Worm (Caenorhabditis elegans) whole organism, L2 larva: ENCODE data around the gene slc-36.1.

Source experiments
- C34F6.9 ChIP-seq: fragments of 150-350 bp; optimal IDR thresholded peaks from 2 replicates; lab custom pipeline; 2014; ENCODE audit warnings: missing biosample characterization, missing genetic modification characterization
- F13H6.1 ChIP-seq: sonication (generic microtip); optimal IDR thresholded peaks from 2 replicates; lab custom pipeline; 2016; ENCODE audit warnings: missing genetic modification characterization, missing compliant biosample characterization
- Y55F3AM.14 ChIP-seq: fragments of 200-800 bp; sonication (Bioruptor generic); optimal IDR thresholded peaks from 2 replicates; lab custom pipeline; 2018; ENCODE audit warnings: mild to moderate bottlenecking, missing genetic modification characterization, missing compliant biosample characterization
- alr-1 ChIP-seq: fragments of 150-350 bp; optimal IDR thresholded peaks from 2 replicates; lab custom pipeline; 2014; ENCODE audit warnings: missing biosample characterization, missing genetic modification characterization
- aly-2 ChIP-seq: fragments of 150-350 bp; optimal IDR thresholded peaks from 2 replicates; lab custom pipeline; 2014; ENCODE audit warnings: missing biosample characterization, missing genetic modification characterization
- ama-1 ChIP-seq: fragments of 150-350 bp; optimal IDR thresholded peaks from 2 replicates; lab custom pipeline; 2018; ENCODE audit warnings: inconsistent platforms
- blmp-1 ChIP-seq: sonication (generic microtip); optimal IDR thresholded peaks from 2 replicates; lab custom pipeline; 2017; ENCODE audit warnings: missing genetic modification characterization, mild to moderate bottlenecking, missing compliant biosample characterization, antibody characterized with exemption, moderate library complexity; ENCODE audit not compliant: insufficient read depth
- ceh-16 ChIP-seq: fragments of 150-350 bp; optimal IDR thresholded peaks from 2 replicates; lab custom pipeline; 2014; ENCODE audit warnings: missing biosample characterization, missing genetic modification characterization
- crh-2 ChIP-seq: sonication (generic microtip); optimal IDR thresholded peaks from 2 replicates; lab custom pipeline; 2017; ENCODE audit warnings: missing biosample characterization, missing genetic modification characterization
- dmd-4 ChIP-seq: sonication (generic microtip); optimal IDR thresholded peaks from 2 replicates; lab custom pipeline; 2017; ENCODE audit warnings: missing biosample characterization, missing genetic modification characterization
- egl-27 ChIP-seq: sonication (generic microtip); optimal IDR thresholded peaks from 3 replicates; lab custom pipeline; 2017; ENCODE audit warnings: missing biosample characterization, missing genetic modification reagents, missing genetic modification characterization
- elt-1 ChIP-seq: fragments of 150-350 bp; optimal IDR thresholded peaks from 2 replicates; lab custom pipeline; 2014; ENCODE audit warnings: missing biosample characterization, missing genetic modification characterization
- elt-3 ChIP-seq: sonication (generic microtip); optimal IDR thresholded peaks from 2 replicates; lab custom pipeline; 2017; ENCODE audit warnings: missing biosample characterization, missing genetic modification characterization
- fos-1 ChIP-seq: fragments of 150-350 bp; optimal IDR thresholded peaks from 2 replicates; lab custom pipeline; 2014; ENCODE audit warnings: missing biosample characterization, missing genetic modification characterization
- gmeb-1 ChIP-seq: fragments of 150-350 bp; optimal IDR thresholded peaks from 2 replicates; lab custom pipeline; 2014; ENCODE audit warnings: missing biosample characterization, missing genetic modification characterization
- lin-13 ChIP-seq: fragments of 150-350 bp; optimal IDR thresholded peaks from 2 replicates; lab custom pipeline; 2014; ENCODE audit warnings: missing biosample characterization, missing genetic modification reagents, missing genetic modification characterization
- lin-39 ChIP-seq: fragments of 150-350 bp; optimal IDR thresholded peaks from 2 replicates; lab custom pipeline; 2014; ENCODE audit warnings: missing biosample characterization, missing genetic modification reagents, missing genetic modification characterization
- lsy-2 ChIP-seq, 2 experiments: fragments of 150-350 bp in 1 of 2; sonication (generic microtip) in 1 of 2; optimal IDR thresholded peaks; 2 replicates each; lab custom pipeline; 2014 to 2017; ENCODE audit warnings: missing biosample characterization in 2 of 2, missing genetic modification characterization in 2 of 2
- mab-5 ChIP-seq: fragments of 150-350 bp; optimal IDR thresholded peaks from 2 replicates; lab custom pipeline; 2014; ENCODE audit warnings: missing biosample characterization, missing genetic modification characterization
- mbf-1 ChIP-seq: sonication (generic microtip); optimal IDR thresholded peaks from 2 replicates; lab custom pipeline; 2017; ENCODE audit warnings: missing biosample characterization, missing genetic modification characterization
- nhr-10 ChIP-seq: sonication (generic microtip); optimal IDR thresholded peaks from 2 replicates; lab custom pipeline; 2017; ENCODE audit warnings: missing biosample characterization, missing genetic modification characterization
- nhr-11 ChIP-seq: fragments of 150-350 bp; optimal IDR thresholded peaks from 2 replicates; lab custom pipeline; 2014; ENCODE audit warnings: missing biosample characterization, missing genetic modification characterization
- nhr-21 ChIP-seq: fragments of 150-350 bp; optimal IDR thresholded peaks from 2 replicates; lab custom pipeline; 2014; ENCODE audit warnings: missing biosample characterization, missing genetic modification characterization
- nhr-237 ChIP-seq: fragments of 150-350 bp; optimal IDR thresholded peaks from 2 replicates; lab custom pipeline; 2014; ENCODE audit warnings: missing biosample characterization, missing genetic modification characterization
- nhr-25 ChIP-seq: fragments of 150-350 bp; sonication (generic microtip); optimal IDR thresholded peaks from 3 replicates; lab custom pipeline; 2014; ENCODE audit warnings: missing biosample characterization, missing genetic modification characterization
- nhr-6 ChIP-seq: fragments of 150-350 bp; optimal IDR thresholded peaks from 2 replicates; lab custom pipeline; 2014; ENCODE audit warnings: missing biosample characterization, missing genetic modification characterization
- nhr-77 ChIP-seq: fragments of 150-350 bp; optimal IDR thresholded peaks from 2 replicates; lab custom pipeline; 2014; ENCODE audit warnings: missing biosample characterization, missing genetic modification characterization
- peb-1 ChIP-seq: fragments of 150-350 bp; optimal IDR thresholded peaks from 2 replicates; lab custom pipeline; 2014; ENCODE audit warnings: missing biosample characterization, missing genetic modification characterization
- sem-4 ChIP-seq: fragments of 150-350 bp; optimal IDR thresholded peaks from 2 replicates; lab custom pipeline; 2014; ENCODE audit warnings: missing biosample characterization, missing genetic modification reagents, missing genetic modification characterization
- skn-1 ChIP-seq: sonication (generic microtip); optimal IDR thresholded peaks from 2 replicates; lab custom pipeline; 2017; ENCODE audit warnings: missing biosample characterization, missing genetic modification characterization
- sma-3 ChIP-seq: sonication (generic microtip); optimal IDR thresholded peaks from 2 replicates; lab custom pipeline; 2016; ENCODE audit warnings: missing genetic modification reagents, missing genetic modification characterization, missing compliant biosample characterization
- snpc-4 ChIP-seq: fragments of 150-350 bp; optimal IDR thresholded peaks from 2 replicates; lab custom pipeline; 2014; ENCODE audit warnings: missing biosample characterization, missing genetic modification characterization
- unc-39 ChIP-seq: fragments of 150-350 bp; optimal IDR thresholded peaks from 2 replicates; lab custom pipeline; 2014; ENCODE audit warnings: missing biosample characterization, missing genetic modification characterization
- unc-55 ChIP-seq: fragments of 150-350 bp; sonication (generic microtip); optimal IDR thresholded peaks from 3 replicates; lab custom pipeline; 2014; ENCODE audit warnings: missing biosample characterization, missing genetic modification reagents, missing genetic modification characterization
- zag-1 ChIP-seq: fragments of 150-350 bp; optimal IDR thresholded peaks from 2 replicates; lab custom pipeline; 2014; ENCODE audit warnings: missing biosample characterization, missing genetic modification characterization
- ztf-1 ChIP-seq: fragments of 200-800 bp; sonication (Bioruptor generic); conservative IDR thresholded peaks from 2 replicates; pipeline ENCODE4 v1.3.6; 2022; ENCODE audit warnings: missing genetic modification characterization, missing compliant biosample characterization
- ztf-11 ChIP-seq: sonication (generic microtip); optimal IDR thresholded peaks from 2 replicates; lab custom pipeline; 2017; ENCODE audit warnings: missing biosample characterization, missing genetic modification characterization
- ztf-4 ChIP-seq: fragments of 150-350 bp; optimal IDR thresholded peaks from 2 replicates; lab custom pipeline; 2014; ENCODE audit warnings: missing biosample characterization, missing genetic modification characterization

Gene slc-36.1

ce11 chrIII:13341275-13341626, 33.9 kb downstream of the slc-36.1 start, which contains the start of gene nud-1:
Gene nud-1, plus strand, starts transcription at chrIII:13341527.
- TF ChIP-seq mab-5 (tag; lab: Kevin White, UChicago) (no peak), peb-1 (tag; lab: Kevin White, UChicago) (no peak), nhr-10 (tag; lab: Kevin White, UChicago) (no peak), zag-1 (no peak), ztf-11 (no peak), ceh-16 (no peak), snpc-4 (tag; lab: Kevin White, UChicago) (no peak)

ce11 chrIII:13342079-13342734, 34.9 kb downstream of the slc-36.1 start, which contains the start of gene dro-1:
Gene dro-1, plus strand, starts transcription at chrIII:13342684.
- TF ChIP-seq snpc-4 (tag; lab: Kevin White, UChicago) (no peak), sem-4 (tag; lab: Kevin White, UChicago) (no peak), lin-13 (GFP tag; lab: Kevin White, UChicago) (no peak), alr-1 (tag; lab: Kevin White, UChicago) (no peak), blmp-1 (tag; lab: Kevin White, UChicago) (no peak), nhr-21 (tag; lab: Kevin White, UChicago) (no peak), nhr-11 (no peak), crh-2 (tag; lab: Kevin White, UChicago) (no peak), nhr-237 (tag; lab: Kevin White, UChicago) (no peak), nhr-6 (tag; lab: Kevin White, UChicago) (no peak), Y55F3AM.14 (no peak), mab-5 (tag; lab: Kevin White, UChicago) (no peak), lin-39 (tag; lab: Kevin White, UChicago) (no peak), ama-1 (lab: Kevin White, UChicago) (no peak), unc-39 (tag; lab: Kevin White, UChicago) (no peak), ztf-11 (no peak)

- no peak for TF ChIP-seq dmd-4
- TF ChIP-seq ztf-1 = no peak
- no peak for TF ChIP-seq fos-1 (tag; lab: Kevin White, UChicago)
- TF ChIP-seq mbf-1 (tag; lab: Kevin White, UChicago) = no peak
- no peak for TF ChIP-seq nhr-77 (tag; lab: Kevin White, UChicago)
- no peak for TF ChIP-seq nhr-11
Measured at ce11 chrIII:13343117-13343516, 35.8 kb downstream of the slc-36.1 start, which contains the start of gene ife-1. Gene ife-1, plus strand, starts transcription at chrIII:13343417.

ce11 chrIII:13343562-13344139, 36.3 kb downstream of the slc-36.1 start:
- no peak for TF ChIP-seq alr-1 (tag; lab: Kevin White, UChicago)
- TF ChIP-seq nhr-21 (tag; lab: Kevin White, UChicago) = no peak
- no peak for TF ChIP-seq nhr-25 (tag; lab: Kevin White, UChicago)
- no peak for TF ChIP-seq lsy-2 (tag; optimal IDR thresholded peaks at IDR 0.05; lab: Kevin White, UChicago)
- TF ChIP-seq, all 48 proteins: peak for 0

ce11 chrIII:13344538-13345136, 37.3 kb downstream of the slc-36.1 start, which contains the start of gene acaa-2:
Gene acaa-2, plus strand, starts transcription at chrIII:13344937.
- TF ChIP-seq unc-55 (GFP tag; lab: Kevin White, UChicago) = peak; percentile 33
- no peak for TF ChIP-seq skn-1 (tag; lab: Kevin White, UChicago)
- no peak for TF ChIP-seq nhr-77 (tag; lab: Kevin White, UChicago)
- peak; percentile 8 for TF ChIP-seq sma-3 (GFP tag; lab: Kevin White, UChicago)
- TF ChIP-seq nhr-11 = no peak
- TF ChIP-seq elt-3 = no peak
- TF ChIP-seq lsy-2 (tag; optimal IDR thresholded peaks at IDR 0.05; lab: Kevin White, UChicago) = peak in 1 of 2 experiments; percentile 43
- peak; percentile 61 for TF ChIP-seq crh-2 (tag; lab: Kevin White, UChicago)
- no peak for TF ChIP-seq ztf-4 (tag; lab: Kevin White, UChicago)
- no peak for TF ChIP-seq nhr-21 (tag; lab: Kevin White, UChicago)
- TF ChIP-seq gmeb-1 (tag; lab: Kevin White, UChicago) = peak; percentile 24
- no peak for TF ChIP-seq aly-2 (tag; lab: Kevin White, UChicago)
- peak; percentile 45 for TF ChIP-seq fos-1 (tag; lab: Kevin White, UChicago)
- TF ChIP-seq C34F6.9 = peak; percentile 42
- TF ChIP-seq F13H6.1 (tag; lab: Kevin White, UChicago) = no peak
- no peak for TF ChIP-seq lin-13 (GFP tag; lab: Kevin White, UChicago)
- no peak for TF ChIP-seq ztf-1
- TF ChIP-seq nhr-25 (tag; lab: Kevin White, UChicago) = peak; percentile 13
- TF ChIP-seq nhr-237 (tag; lab: Kevin White, UChicago) = no peak
- no peak for TF ChIP-seq elt-1
- TF ChIP-seq unc-39 (tag; lab: Kevin White, UChicago) = no peak
- TF ChIP-seq egl-27 = no peak
